Fruit fly (Drosophila melanogaster): Measurements from ENCODE around the gene CG31909.
A peak's percentile ranks its signal among the peaks of the same experiment; 100 is the strongest.

- TF ChIP-seq CG8159 (tag; optimal IDR thresholded peaks at IDR 0.05) = peak; percentile 42
- peak; percentile 78 for TF ChIP-seq CG14655 (GFP tag; optimal IDR thresholded peaks at IDR 0.05)
- peak; percentile 49 for TF ChIP-seq CG32121 (GFP tag; IDR thresholded peaks at IDR 0.05)
- TF ChIP-seq EcR (GFP tag; optimal IDR thresholded peaks at IDR 0.05) = no peak
- no peak for TF ChIP-seq rn (GFP tag; IDR thresholded peaks at IDR 0.05)
Observed at dm6 chr2L:7295924-7296323, 38.6 kb downstream of the CG31909 start.
